Worm (Caenorhabditis elegans): ENCODE data around the gene C38C5.1.

The C38C5.1 gene

DNA sequence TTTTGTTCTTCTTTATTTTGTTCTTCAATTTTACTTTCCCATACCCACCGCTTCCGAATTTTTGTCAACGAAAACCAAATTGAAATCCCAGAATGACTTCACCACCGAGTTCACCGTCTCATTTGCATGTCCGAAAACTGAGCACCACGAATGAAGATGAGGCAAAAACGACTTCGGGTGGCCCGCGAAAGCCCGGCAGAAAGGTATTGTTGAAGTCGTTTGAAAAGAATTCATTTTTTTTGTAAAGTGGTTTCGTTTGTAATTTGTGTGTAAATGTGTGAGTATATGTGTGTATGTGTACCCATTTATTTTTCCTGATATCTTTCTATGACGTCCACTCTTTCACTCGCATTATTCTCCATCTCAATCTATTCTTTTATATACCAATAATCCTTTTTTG is at the start of gene C38C5.1:
C38C5.1 (plus strand) TSS at position 90 of the 400 bp plus-strand sequence.
- no peak for TF ChIP-seq ceh-16 (tag; optimal IDR thresholded peaks at IDR 0.05)

DNA sequence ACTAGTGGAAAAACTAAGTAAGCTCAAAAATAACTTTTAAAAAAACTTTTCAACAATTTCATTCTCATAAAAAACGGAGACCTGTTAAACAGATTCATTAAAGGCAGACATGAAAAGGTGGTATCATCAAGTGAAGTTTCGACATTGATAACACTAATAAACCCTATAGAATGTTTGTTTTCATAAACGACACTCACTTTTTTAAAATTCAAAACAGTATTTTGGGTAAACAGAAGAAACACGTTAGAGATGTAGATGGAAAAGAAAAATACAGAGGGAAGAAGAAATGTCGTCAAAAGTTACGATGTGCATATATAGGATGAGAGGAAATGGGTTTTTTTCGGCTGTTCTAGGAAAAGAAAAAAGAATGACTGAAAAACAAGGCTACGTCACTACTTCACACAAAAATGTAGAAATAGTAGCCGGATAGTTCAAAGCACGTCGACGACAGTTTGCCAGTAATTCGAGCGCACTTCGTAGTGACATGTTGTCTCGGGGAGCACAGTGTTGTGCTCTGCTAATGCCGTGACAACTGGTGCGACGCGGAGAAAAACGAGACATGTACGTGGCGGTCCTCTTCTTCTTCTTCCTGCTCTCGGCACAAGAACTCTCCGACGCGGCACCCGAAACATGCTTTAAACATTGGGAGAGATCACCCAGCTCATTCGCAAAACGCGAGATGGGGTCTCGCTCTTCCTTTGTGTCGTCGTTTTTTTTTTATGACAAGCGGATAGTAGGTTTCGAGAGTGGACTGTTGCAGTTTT is 48.6 kb upstream of the C38C5.1 start:
- TF ChIP-seq R02D3.7 (tag; optimal IDR thresholded peaks at IDR 0.05) (no peak), nhr-23 (tag; optimal IDR thresholded peaks at IDR 0.05) (no peak), unc-39 (tag; optimal IDR thresholded peaks at IDR 0.05) (no peak), ZK546.5 (tag; optimal IDR thresholded peaks at IDR 0.05) (no peak), nhr-43 (tag; optimal IDR thresholded peaks at IDR 0.05; ENCODE audit: poor library complexity, severe bottlenecking) (no peak), daf-12 (tag; optimal IDR thresholded peaks at IDR 0.05) (no peak), elt-3 (tag; optimal IDR thresholded peaks at IDR 0.05) (no peak), mml-1 (tag; optimal IDR thresholded peaks at IDR 0.05) (no peak), nhr-237 (tag; optimal IDR thresholded peaks at IDR 0.05) (no peak), nfya-1 (tag; optimal IDR thresholded peaks at IDR 0.05; ENCODE audit: insufficient read depth) (peak; percentile 16), egl-5 (tag; optimal IDR thresholded peaks at IDR 0.05) (no peak), pha-4 (tag; optimal IDR thresholded peaks at IDR 0.05) (peak; percentile 72), ama-1 (optimal IDR thresholded peaks at IDR 0.05) (no peak), skn-1 (tag; optimal IDR thresholded peaks at IDR 0.05) (no peak), lin-39 (tag; optimal IDR thresholded peaks at IDR 0.05) (peak; percentile 26), pqm-1 (tag; optimal IDR thresholded peaks at IDR 0.05) (no peak), ceh-16 (tag; optimal IDR thresholded peaks at IDR 0.05) (no peak), fkh-2 (tag; optimal IDR thresholded peaks at IDR 0.05) (no peak)

DNA sequence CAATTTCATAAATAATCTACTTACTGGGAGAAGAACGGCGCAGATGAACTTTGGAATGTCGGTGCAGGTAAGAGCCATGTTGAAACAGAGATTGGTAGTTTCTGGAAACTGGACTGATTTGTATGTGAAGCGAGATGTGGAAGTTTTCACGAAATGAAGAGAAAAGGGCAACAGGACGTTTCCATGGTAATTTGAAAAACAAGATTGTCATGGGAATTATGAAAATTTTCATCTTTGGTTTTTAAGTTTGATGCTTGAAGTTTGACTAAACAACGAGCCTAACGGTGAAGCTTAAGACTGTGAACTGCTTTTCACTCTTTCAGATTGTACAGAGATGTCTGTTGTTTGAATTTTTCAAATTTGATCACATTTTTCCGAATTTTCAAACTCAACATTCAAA is 45.6 kb upstream of the C38C5.1 start, which contains the start of gene T23F2.3:
T23F2.3 (minus strand) TSS at position 101 of the 400 bp plus-strand sequence.
- TF ChIP-seq fos-1 (tag; optimal IDR thresholded peaks at IDR 0.05): no peak
- TF ChIP-seq aly-2 (tag; optimal IDR thresholded peaks at IDR 0.05): no peak

DNA sequence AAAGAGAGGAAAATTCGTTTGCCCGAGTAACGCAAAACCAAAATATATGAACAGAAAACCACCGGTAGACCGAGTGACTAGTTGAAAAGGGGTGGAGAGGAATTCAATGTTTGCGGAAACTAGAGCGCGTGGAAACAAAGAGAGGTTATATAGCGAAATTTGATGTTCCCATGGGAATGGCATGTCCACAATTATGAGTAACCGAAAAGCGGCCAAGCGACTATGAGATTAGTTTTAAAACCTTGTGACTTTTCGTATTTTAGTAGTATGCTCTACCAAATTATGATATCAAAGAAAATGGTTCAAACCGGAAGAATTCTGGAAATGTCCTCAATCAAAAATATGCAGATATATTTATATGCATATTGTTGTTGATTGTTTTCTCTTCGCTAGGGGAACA is 45.1 kb upstream of the C38C5.1 start:
- TF ChIP-seq pha-4 (tag; optimal IDR thresholded peaks at IDR 0.05): peak; percentile 36
- TF ChIP-seq egl-5 (tag; optimal IDR thresholded peaks at IDR 0.05): no peak
- no peak for TF ChIP-seq nhr-77 (tag; optimal IDR thresholded peaks at IDR 0.05)

DNA sequence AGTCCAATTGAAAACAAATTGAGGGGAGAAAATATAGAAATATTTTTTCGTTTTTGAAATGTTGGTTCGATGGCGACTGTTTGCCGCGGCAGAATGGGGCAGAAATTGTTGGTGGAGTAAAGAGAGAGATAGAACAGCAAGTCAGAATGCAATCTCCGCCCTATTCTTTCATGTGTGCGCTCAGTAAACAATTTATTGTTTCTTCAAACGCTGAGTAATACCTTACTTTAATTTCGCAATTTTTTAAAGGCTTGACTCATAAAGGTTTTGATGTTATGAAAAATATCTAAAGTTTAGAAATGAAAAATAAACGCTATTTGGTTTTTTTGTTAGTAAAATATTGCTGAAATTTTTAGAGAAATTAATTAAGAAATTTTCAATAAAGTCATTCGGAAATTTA is 43.5 kb upstream of the C38C5.1 start:
- TF ChIP-seq unc-39 (tag; optimal IDR thresholded peaks at IDR 0.05): no peak
- no peak for TF ChIP-seq elt-1 (tag; optimal IDR thresholded peaks at IDR 0.05)
- TF ChIP-seq pha-4 (tag; optimal IDR thresholded peaks at IDR 0.05): peak; percentile 70

DNA sequence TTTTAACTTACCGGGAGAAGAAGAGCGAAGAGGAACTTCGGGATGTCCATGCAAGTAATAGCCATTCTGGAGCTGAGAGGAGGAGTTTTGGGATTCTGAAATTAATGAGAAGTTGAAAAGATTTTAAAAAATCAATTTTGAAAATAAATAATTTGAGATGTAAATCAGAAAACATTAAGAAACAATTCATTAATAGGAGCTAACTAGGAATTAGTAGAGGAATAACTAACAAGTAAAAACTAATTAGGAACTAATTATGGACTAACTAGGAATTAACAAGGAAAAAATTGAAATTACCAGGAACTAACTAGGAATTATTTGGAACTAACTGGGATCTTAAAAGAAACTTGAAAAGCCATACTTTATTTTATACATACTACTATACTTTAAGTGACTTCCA is 42.9 kb upstream of the C38C5.1 start, which contains the start of gene T23F2.4:
T23F2.4 (minus strand) TSS at position 101 of the 400 bp plus-strand sequence.
- TF ChIP-seq tbx-2 (tag; optimal IDR thresholded peaks at IDR 0.05) (no peak), nhr-25 (tag; optimal IDR thresholded peaks at IDR 0.05) (no peak), elt-3 (tag; optimal IDR thresholded peaks at IDR 0.05) (no peak), ceh-16 (tag; optimal IDR thresholded peaks at IDR 0.05) (no peak), elt-2 (tag; optimal IDR thresholded peaks at IDR 0.05) (no peak), pha-4 (tag; optimal IDR thresholded peaks at IDR 0.05) (no peak), lsy-12 (tag; optimal IDR thresholded peaks at IDR 0.05) (no peak), zag-1 (tag; optimal IDR thresholded peaks at IDR 0.05) (no peak), lin-39 (tag; optimal IDR thresholded peaks at IDR 0.05) (no peak), unc-62 (GFP tag; optimal IDR thresholded peaks at IDR 0.05) (no peak), nhr-43 (tag; optimal IDR thresholded peaks at IDR 0.05; ENCODE audit: poor library complexity, severe bottlenecking) (no peak), eor-1 (tag; optimal IDR thresholded peaks at IDR 0.05) (no peak), pqm-1 (tag; optimal IDR thresholded peaks at IDR 0.05) (no peak), ceh-82 (tag; optimal IDR thresholded peaks at IDR 0.05) (no peak), mdl-1 (tag; optimal IDR thresholded peaks at IDR 0.05) (no peak), nhr-77 (tag; optimal IDR thresholded peaks at IDR 0.05) (no peak), fkh-10 (GFP tag; optimal IDR thresholded peaks at IDR 0.05) (no peak), nhr-11 (tag; optimal IDR thresholded peaks at IDR 0.05) (no peak), nfya-1 (tag; optimal IDR thresholded peaks at IDR 0.05; ENCODE audit: insufficient read depth) (no peak)

Measured in whole organism, L3 larva.